Worm (Caenorhabditis elegans) whole organism, late embryonic: ENCODE measurements around the gene Y42G9A.2.

Source experiments
- C08G9.2 ChIP-seq: sonication (generic microtip); optimal IDR thresholded peaks from 2 replicates; lab custom pipeline; 2016; ENCODE audit warnings: mild to moderate bottlenecking, missing genetic modification characterization, moderate library complexity, missing compliant biosample characterization
- C38D4.7 ChIP-seq: fragments of 200-800 bp; sonication (Bioruptor generic); optimal IDR thresholded peaks from 2 replicates; lab custom pipeline; 2018; ENCODE audit warnings: mild to moderate bottlenecking, missing genetic modification characterization, moderate library complexity, missing compliant biosample characterization
- K02D7.2 ChIP-seq: sonication (generic microtip); optimal IDR thresholded peaks from 2 replicates; lab custom pipeline; 2017; ENCODE audit warnings: mild to moderate bottlenecking, missing genetic modification characterization, missing compliant biosample characterization
- K09A11.1 ChIP-seq: sonication (generic microtip); optimal IDR thresholded peaks from 2 replicates; lab custom pipeline; 2017; ENCODE audit warnings: antibody characterized with exemption, mild to moderate bottlenecking, missing genetic modification characterization, missing compliant biosample characterization; ENCODE audit not compliant: insufficient read depth
- T23F11.4 ChIP-seq: fragments of 200-800 bp; sonication (Bioruptor generic); optimal IDR thresholded peaks from 2 replicates; lab custom pipeline; 2018; ENCODE audit warnings: mild to moderate bottlenecking, missing genetic modification characterization, missing compliant biosample characterization
- Y22D7AL.16 ChIP-seq: sonication (generic microtip); optimal IDR thresholded peaks from 2 replicates; lab custom pipeline; 2016; ENCODE audit warnings: missing genetic modification characterization, missing compliant biosample characterization
- ahr-1 ChIP-seq: sonication (generic microtip); optimal IDR thresholded peaks from 2 replicates; lab custom pipeline; 2016; ENCODE audit warnings: missing genetic modification characterization, missing compliant biosample characterization
- ceh-14 ChIP-seq: sonication (generic microtip); optimal IDR thresholded peaks from 2 replicates; lab custom pipeline; 2016; ENCODE audit warnings: missing genotype, missing genetic modification characterization, missing compliant biosample characterization
- ceh-18 ChIP-seq: sonication (generic microtip); optimal IDR thresholded peaks from 2 replicates; lab custom pipeline; 2016; ENCODE audit warnings: missing genetic modification characterization, missing compliant biosample characterization
- ceh-19 ChIP-seq: fragments of 200-800 bp; sonication (Bioruptor generic); optimal IDR thresholded peaks from 2 replicates; lab custom pipeline; 2018; ENCODE audit warnings: mild to moderate bottlenecking, missing genetic modification characterization, missing compliant biosample characterization
- ceh-22 ChIP-seq: sonication (generic microtip); optimal IDR thresholded peaks from 2 replicates; lab custom pipeline; 2017; ENCODE audit warnings: missing biosample characterization, missing genetic modification characterization
- ceh-30 ChIP-seq: fragments of 150-350 bp; optimal IDR thresholded peaks from 2 replicates; lab custom pipeline; 2014; ENCODE audit warnings: missing biosample characterization, missing genetic modification characterization
- ceh-31 ChIP-seq: sonication (generic microtip); optimal IDR thresholded peaks from 2 replicates; lab custom pipeline; 2016; ENCODE audit warnings: missing genetic modification characterization, missing compliant biosample characterization
- ceh-34 ChIP-seq: sonication (generic microtip); optimal IDR thresholded peaks from 2 replicates; lab custom pipeline; 2016; ENCODE audit warnings: mild to moderate bottlenecking, missing genetic modification characterization, missing compliant biosample characterization
- ceh-45 ChIP-seq: fragments of 200-800 bp; sonication (Bioruptor generic); IDR thresholded peaks from 2 replicates; pipeline ENCODE4 v1.3.6; 2022; ENCODE audit warnings: missing genetic modification reagents, missing genetic modification characterization, missing compliant biosample characterization
- ceh-48 ChIP-seq: sonication (generic microtip); optimal IDR thresholded peaks from 2 replicates; lab custom pipeline; 2016; ENCODE audit warnings: missing genetic modification characterization, inconsistent platforms, missing compliant biosample characterization
- ceh-6 ChIP-seq: fragments of 200-800 bp; sonication (Bioruptor generic); optimal IDR thresholded peaks from 2 replicates; lab custom pipeline; 2018; ENCODE audit warnings: mild to moderate bottlenecking, missing genetic modification characterization, missing compliant biosample characterization
- dmd-4 ChIP-seq: sonication (generic microtip); optimal IDR thresholded peaks from 2 replicates; lab custom pipeline; 2016; ENCODE audit warnings: borderline replicate concordance, missing genetic modification characterization, missing compliant biosample characterization
- ets-4 ChIP-seq: sonication (generic microtip); optimal IDR thresholded peaks from 2 replicates; lab custom pipeline; 2016; ENCODE audit warnings: missing genetic modification characterization, missing compliant biosample characterization
- eyg-1 ChIP-seq: sonication (generic microtip); optimal IDR thresholded peaks from 2 replicates; lab custom pipeline; 2016; ENCODE audit warnings: missing genotype, missing genetic modification characterization, missing compliant biosample characterization
- fax-1 ChIP-seq: sonication (generic microtip); optimal IDR thresholded peaks from 2 replicates; lab custom pipeline; 2016; ENCODE audit warnings: missing genotype, missing genetic modification characterization, missing compliant biosample characterization
- fkh-10 ChIP-seq: fragments of 150-350 bp; optimal IDR thresholded peaks from 2 replicates; lab custom pipeline; 2014; ENCODE audit warnings: missing biosample characterization, missing genetic modification reagents, missing genetic modification characterization
- fkh-6 ChIP-seq: sonication (generic microtip); optimal IDR thresholded peaks from 2 replicates; lab custom pipeline; 2016; ENCODE audit warnings: missing genetic modification characterization, missing compliant biosample characterization
- gmeb-2 ChIP-seq: sonication (generic microtip); optimal IDR thresholded peaks from 2 replicates; lab custom pipeline; 2016; ENCODE audit warnings: missing genetic modification characterization, inconsistent platforms, missing compliant biosample characterization
- hlh-13 ChIP-seq: fragments of 200-800 bp; sonication (Bioruptor generic); optimal IDR thresholded peaks from 2 replicates; lab custom pipeline; 2018; ENCODE audit warnings: mild to moderate bottlenecking, missing genetic modification characterization, missing compliant biosample characterization
- hlh-15 ChIP-seq: sonication (generic microtip); optimal IDR thresholded peaks from 2 replicates; lab custom pipeline; 2016; ENCODE audit warnings: missing genetic modification characterization, missing compliant biosample characterization
- hlh-30 ChIP-seq: sonication (generic microtip); optimal IDR thresholded peaks from 2 replicates; lab custom pipeline; 2017; ENCODE audit warnings: antibody characterized with exemption, missing genetic modification characterization, missing compliant biosample characterization; ENCODE audit not compliant: insufficient read depth
- hlh-6 ChIP-seq: sonication (generic microtip); optimal IDR thresholded peaks from 2 replicates; lab custom pipeline; 2016; ENCODE audit warnings: missing genotype, missing genetic modification characterization, missing compliant biosample characterization
- lin-11 ChIP-seq: fragments of 200-800 bp; sonication (Bioruptor generic); optimal IDR thresholded peaks from 2 replicates; lab custom pipeline; 2018; ENCODE audit warnings: mild to moderate bottlenecking, missing genetic modification characterization, missing compliant biosample characterization
- madf-2 ChIP-seq: sonication (generic microtip); optimal IDR thresholded peaks from 2 replicates; lab custom pipeline; 2017; ENCODE audit warnings: missing genetic modification characterization, missing compliant biosample characterization
- nfya-1 ChIP-seq: sonication (generic microtip); optimal IDR thresholded peaks from 2 replicates; lab custom pipeline; 2017; ENCODE audit warnings: missing genetic modification characterization, mild to moderate bottlenecking, missing compliant biosample characterization, antibody characterized with exemption, moderate library complexity
- nhr-11 ChIP-seq: fragments of 150-350 bp; optimal IDR thresholded peaks from 2 replicates; lab custom pipeline; 2014; ENCODE audit warnings: missing biosample characterization, missing genetic modification characterization
- nhr-232 ChIP-seq: sonication (generic microtip); optimal IDR thresholded peaks from 2 replicates; lab custom pipeline; 2016; ENCODE audit warnings: missing genetic modification characterization, missing compliant biosample characterization
- odd-2 ChIP-seq: sonication (generic microtip); optimal IDR thresholded peaks from 2 replicates; lab custom pipeline; 2017; ENCODE audit warnings: antibody characterized with exemption, mild to moderate bottlenecking, missing genetic modification characterization, missing compliant biosample characterization
- pat-9 ChIP-seq: fragments of 200-800 bp; sonication (Bioruptor generic); optimal IDR thresholded peaks from 2 replicates; lab custom pipeline; 2018; ENCODE audit warnings: mild to moderate bottlenecking, missing genetic modification characterization, moderate library complexity, missing compliant biosample characterization
- pax-1 ChIP-seq: fragments of 150-350 bp; optimal IDR thresholded peaks from 2 replicates; lab custom pipeline; 2014; ENCODE audit warnings: missing biosample characterization, missing genetic modification characterization
- pros-1 ChIP-seq: fragments of 150-350 bp; optimal IDR thresholded peaks from 2 replicates; lab custom pipeline; 2014; ENCODE audit warnings: missing biosample characterization, missing genetic modification reagents, missing genetic modification characterization
- ref-2 ChIP-seq: sonication (generic microtip); optimal IDR thresholded peaks from 2 replicates; lab custom pipeline; 2016; ENCODE audit warnings: missing genetic modification characterization, missing compliant biosample characterization
- rnt-1 ChIP-seq: sonication (generic microtip); optimal IDR thresholded peaks from 2 replicates; lab custom pipeline; 2016; ENCODE audit warnings: missing genetic modification characterization, missing compliant biosample characterization
- sdc-2 ChIP-seq: sonication (generic microtip); optimal IDR thresholded peaks from 2 replicates; lab custom pipeline; 2016; ENCODE audit warnings: missing genotype, missing genetic modification characterization, missing compliant biosample characterization
- sox-2 ChIP-seq: fragments of 200-800 bp; sonication (Bioruptor generic); IDR thresholded peaks from 2 replicates; pipeline ENCODE4 v1.3.6; 2022; ENCODE audit warnings: missing genetic modification reagents, missing genetic modification characterization, missing compliant biosample characterization
- sox-4 ChIP-seq: sonication (generic microtip); optimal IDR thresholded peaks from 2 replicates; lab custom pipeline; 2017; ENCODE audit warnings: mild to moderate bottlenecking, missing genetic modification characterization, inconsistent platforms, missing compliant biosample characterization
- tbx-2 ChIP-seq: sonication (generic microtip); optimal IDR thresholded peaks from 2 replicates; lab custom pipeline; 2016; ENCODE audit warnings: missing genetic modification characterization, missing compliant biosample characterization
- unc-42 ChIP-seq: sonication (generic microtip); optimal IDR thresholded peaks from 2 replicates; lab custom pipeline; 2016; ENCODE audit warnings: missing genotype, missing genetic modification characterization, missing compliant biosample characterization
- unc-55 ChIP-seq: sonication (generic microtip); optimal IDR thresholded peaks from 2 replicates; lab custom pipeline; 2017; ENCODE audit warnings: missing biosample characterization, missing genetic modification reagents, missing genetic modification characterization
- zip-5 ChIP-seq: sonication (generic microtip); optimal IDR thresholded peaks from 2 replicates; lab custom pipeline; 2016; ENCODE audit warnings: missing genetic modification characterization, missing compliant biosample characterization

The Y42G9A.2 gene

ce11 chrIII:6136178-6136577, 11.8 kb upstream of the Y42G9A.2 start, which contains the start of gene mvk-1:
mvk-1 (minus strand) TSS chrIII:6136278.
- TF ChIP-seq ceh-6 (no peak), fax-1 (no peak), sox-4 (no peak), ceh-30 (tag; lab: Kevin White, UChicago) (no peak), odd-2 (tag; lab: Kevin White, UChicago) (no peak), hlh-30 (tag; lab: Kevin White, UChicago) (no peak), zip-5 (tag; lab: Kevin White, UChicago) (no peak), hlh-6 (tag; lab: Kevin White, UChicago) (no peak), ahr-1 (tag; lab: Kevin White, UChicago) (no peak), ceh-22 (tag; lab: Kevin White, UChicago) (no peak), C38D4.7 (no peak), fkh-6 (tag; lab: Kevin White, UChicago) (no peak), unc-55 (no peak), ceh-19 (GFP tag; lab: Kevin White, UChicago) (no peak), gmeb-2 (tag; lab: Kevin White, UChicago) (no peak), unc-42 (tag; lab: Kevin White, UChicago) (no peak), ceh-48 (tag; lab: Kevin White, UChicago) (no peak), sox-2 (GFP tag; lab: Robert Waterston, UW) (no peak), Y22D7AL.16 (tag; lab: Kevin White, UChicago) (no peak), hlh-15 (no peak)
- TF ChIP-seq, all 69 proteins: peak for 0

DNA sequence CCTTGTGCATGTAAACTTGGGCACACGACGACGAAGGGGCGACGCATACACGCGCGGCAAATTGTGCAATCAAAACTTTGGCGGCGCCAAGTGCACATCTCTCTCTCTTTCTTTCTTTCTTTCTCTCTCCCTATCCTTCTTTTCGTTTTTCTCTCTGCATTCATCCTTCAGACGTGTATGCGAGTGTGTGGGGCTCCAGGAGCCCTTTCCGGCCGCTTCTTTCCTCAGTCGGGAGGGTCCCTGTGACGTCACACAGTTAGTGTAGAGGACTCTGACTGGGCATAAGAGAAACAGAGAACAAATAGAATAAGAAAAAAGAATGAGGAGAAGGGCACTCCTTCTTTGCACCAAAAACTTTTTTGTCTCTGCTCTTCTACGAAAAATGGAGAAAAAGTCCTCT, 10.6 kb upstream of the Y42G9A.2 start:
- TF ChIP-seq nhr-11 (no peak), ceh-31 (peak; percentile 74), nfya-1 (tag; lab: Kevin White, UChicago) (peak; percentile 43), K02D7.2 (tag; lab: Kevin White, UChicago) (no peak), fax-1 (peak; percentile 6), T23F11.4 (no peak), ceh-45 (no peak), ref-2 (no peak), sox-2 (GFP tag; lab: Robert Waterston, UW) (no peak), unc-42 (tag; lab: Kevin White, UChicago) (peak; percentile 80), gmeb-2 (tag; lab: Kevin White, UChicago) (no peak), pros-1 (tag; lab: Kevin White, UChicago) (peak; percentile 55), tbx-2 (tag; lab: Kevin White, UChicago) (peak; percentile 39), ceh-14 (peak; percentile 51), dmd-4 (tag; lab: Kevin White, UChicago) (peak; percentile 15), eyg-1 (tag; lab: Kevin White, UChicago) (no peak), pat-9 (no peak), ceh-34 (tag; lab: Kevin White, UChicago) (peak; percentile 21), madf-2 (tag; lab: Kevin White, UChicago) (peak; percentile 25), lin-11 (tag; lab: Kevin White, UChicago) (no peak), ceh-18 (tag; lab: Kevin White, UChicago) (peak; percentile 63), zip-5 (tag; lab: Kevin White, UChicago) (no peak)

DNA sequence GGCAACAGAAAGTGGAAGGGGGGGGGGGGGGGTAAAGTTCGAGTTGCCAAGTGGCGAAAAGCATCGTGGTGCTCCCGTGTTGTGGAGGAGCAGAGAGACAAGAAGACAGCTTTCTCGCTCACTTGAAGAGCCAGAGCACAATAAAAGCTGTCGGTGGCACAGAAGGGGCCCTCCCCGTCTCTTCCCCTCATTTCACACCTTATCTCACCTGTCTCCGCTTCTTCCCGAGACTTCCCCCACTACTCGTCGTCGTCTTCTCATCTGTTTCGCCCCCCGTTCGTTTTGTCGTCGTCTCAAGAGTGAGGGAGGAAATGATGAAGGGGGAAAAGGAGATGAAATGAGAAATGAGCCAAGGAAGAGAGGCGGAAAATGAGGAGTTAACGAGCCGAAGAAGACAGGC, 9.5 kb upstream of the Y42G9A.2 start:
- TF ChIP-seq K09A11.1 (tag; lab: Kevin White, UChicago) (no peak), sdc-2 (tag; lab: Kevin White, UChicago) (peak; percentile 28), ceh-18 (tag; lab: Kevin White, UChicago) (peak; percentile 79), C38D4.7 (peak; percentile 12), pax-1 (tag; lab: Kevin White, UChicago) (no peak), ceh-31 (peak; percentile 40), sox-4 (peak; percentile 41), fkh-10 (no peak), nhr-232 (peak; percentile 5), hlh-30 (tag; lab: Kevin White, UChicago) (no peak), unc-55 (peak; percentile 36), ahr-1 (tag; lab: Kevin White, UChicago) (no peak), odd-2 (tag; lab: Kevin White, UChicago) (no peak), tbx-2 (tag; lab: Kevin White, UChicago) (peak; percentile 73), rnt-1 (tag; lab: Kevin White, UChicago) (peak; percentile 49), C08G9.2 (tag; lab: Kevin White, UChicago) (peak; percentile 32), pat-9 (peak; percentile 35), ets-4 (no peak), ceh-34 (tag; lab: Kevin White, UChicago) (peak; percentile 38), sox-2 (GFP tag; lab: Robert Waterston, UW) (no peak), ceh-19 (GFP tag; lab: Kevin White, UChicago) (peak; percentile 48), hlh-13 (GFP tag; lab: Kevin White, UChicago) (no peak), nfya-1 (tag; lab: Kevin White, UChicago) (peak; percentile 14), pros-1 (tag; lab: Kevin White, UChicago) (no peak)
